Fruit fly (Drosophila melanogaster): ENCODE measurements around the gene Polr3I.

DNA sequence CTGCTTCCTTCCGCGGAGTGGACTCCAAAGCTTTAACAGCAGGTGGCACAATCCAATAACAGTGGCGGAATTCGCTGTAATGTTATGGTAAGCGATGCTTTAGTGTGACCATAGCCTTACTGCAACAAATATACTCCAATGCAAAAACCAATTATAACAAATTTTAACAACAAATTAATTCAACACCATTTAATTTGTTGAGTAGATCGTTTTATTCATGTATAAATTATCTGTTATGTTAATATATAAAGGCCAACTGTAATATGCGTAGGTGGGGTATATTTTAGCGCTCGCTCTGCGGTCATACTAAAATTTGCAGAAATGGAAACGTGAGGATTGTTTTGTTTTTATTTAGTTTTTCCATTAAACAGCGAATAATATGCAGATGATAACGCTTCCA lies at the start of gene Polr3I, which contains the start of gene Nprl2:
- TF ChIP-seq CG8478 (optimal IDR thresholded peaks at IDR 0.05) (no peak), CTCF (optimal IDR thresholded peaks at IDR 0.05) (no peak)
